Fruit fly (Drosophila melanogaster) whole organism, adult: ENCODE results near the gene CG6834.
A peak's percentile ranks its signal among the peaks of the same experiment; 100 is the strongest.

Experiments
- CG11617 ChIP-seq: fragments of 200-800 bp; sonication (Bioruptor generic); optimal IDR thresholded peaks from 2 replicates; lab custom pipeline; 2017; ENCODE audit warnings: mild to moderate bottlenecking, missing biosample characterization, missing genetic modification reagents, missing genetic modification characterization
- CG12768 ChIP-seq: fragments of 200-800 bp; sonication (Bioruptor generic); optimal IDR thresholded peaks from 2 replicates; lab custom pipeline; 2017; ENCODE audit warnings: missing biosample characterization, missing genetic modification characterization, mild to moderate bottlenecking, moderate library complexity, missing genetic modification reagents
- CG14711 ChIP-seq: fragments of 200-800 bp; sonication (Bioruptor generic); optimal IDR thresholded peaks from 2 replicates; lab custom pipeline; 2018; ENCODE audit warnings: missing biosample characterization, mild to moderate bottlenecking, missing genetic modification characterization, moderate library complexity
- CG33017 ChIP-seq: fragments of 200-800 bp; sonication (Bioruptor generic); optimal IDR thresholded peaks from 2 replicates; lab custom pipeline; 2018; ENCODE audit warnings: missing biosample characterization, mild to moderate bottlenecking, missing genetic modification characterization, moderate library complexity
- CG5204 ChIP-seq: fragments of 200-800 bp; sonication (Bioruptor generic); optimal IDR thresholded peaks from 2 replicates; lab custom pipeline; 2016; ENCODE audit warnings: missing biosample characterization, missing genetic modification characterization
- CG7045 ChIP-seq: fragments of 200-800 bp; sonication (Bioruptor generic); optimal IDR thresholded peaks from 2 replicates; lab custom pipeline; 2017; ENCODE audit warnings: missing biosample characterization, mild to moderate bottlenecking, missing genetic modification characterization
- CG7101 ChIP-seq: fragments of 200-800 bp; sonication (Bioruptor generic); optimal IDR thresholded peaks from 2 replicates; lab custom pipeline; 2018; ENCODE audit warnings: missing biosample characterization, mild to moderate bottlenecking, missing genetic modification characterization, moderate library complexity
- Clk ChIP-seq: fragments of 200-800 bp; sonication (Bioruptor generic); optimal IDR thresholded peaks from 2 replicates; lab custom pipeline; 2017; ENCODE audit warnings: missing biosample characterization, missing genetic modification characterization
- cnc ChIP-seq, 2 experiments: fragments of >200 bp; optimal IDR thresholded peaks; 2 replicates each; lab custom pipeline; 2017
- kay ChIP-seq: fragments of 200-800 bp; sonication (Bioruptor generic); peaks from one replicate; lab custom pipeline; 2016; ENCODE audit warnings: missing biosample characterization, missing genetic modification characterization, borderline replicate concordance
- pad ChIP-seq: fragments of 200-800 bp; sonication (Bioruptor generic); optimal IDR thresholded peaks from 3 replicates; lab custom pipeline; 2017; ENCODE audit warnings: missing biosample characterization, missing genetic modification characterization, mild to moderate bottlenecking, moderate library complexity, missing genetic modification reagents

DNA sequence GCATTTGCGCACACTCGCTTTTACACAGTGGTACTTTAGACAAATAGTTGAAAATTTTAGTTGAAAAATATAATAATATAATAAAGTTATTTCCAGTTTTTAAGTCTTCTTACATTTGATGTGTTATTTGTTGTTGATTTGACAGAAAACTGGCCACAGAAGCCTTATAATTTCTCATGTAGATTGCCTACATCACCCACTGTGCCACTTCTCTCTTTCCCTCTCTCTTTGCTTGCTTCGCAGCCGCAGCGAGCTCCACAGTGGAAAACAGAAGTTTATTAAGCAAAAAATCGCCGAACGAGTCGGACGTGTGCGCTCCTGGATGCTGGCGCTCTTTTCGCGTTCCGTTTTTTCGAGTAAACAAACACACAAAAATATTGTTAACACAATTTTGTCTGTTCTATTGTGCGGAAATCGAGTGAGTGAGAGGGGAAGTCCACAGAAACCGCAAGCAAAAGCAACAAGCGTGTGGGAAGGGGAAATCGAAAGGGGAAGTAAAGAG is 32.0 kb downstream of the CG6834 start, which contains the start of gene CG42327:
- TF ChIP-seq CG14711 (tag; lab: Kevin White, UChicago) (peak; percentile 69), Clk (no peak), CG5204 (GFP tag; lab: Kevin White, UChicago) (no peak), CG7045 (peak; percentile 47), CG12768 (peak; percentile 30), pad (peak; percentile 99), CG7101 (tag; lab: Kevin White, UChicago) (peak; percentile 83), CG33017 (tag; lab: Kevin White, UChicago) (peak; percentile 71), kay (GFP tag; lab: Kevin White, UChicago) (no peak), cnc (optimal IDR thresholded peaks at IDR 0.05; lab: Kevin White, UChicago) (no peak), CG11617 (GFP tag; lab: Kevin White, UChicago) (peak; percentile 80)
